Fruit fly (Drosophila melanogaster) whole organism, embryonic: ENCODE measurements around the gene loqs.
A peak's percentile ranks its signal among the peaks of the same experiment; 100 is the strongest.

ENCODE experiments used
- Atf-2 ChIP-seq: fragments of 200-800 bp; sonication (Bioruptor generic); optimal IDR thresholded peaks from 2 replicates; lab custom pipeline; 2016; ENCODE audit warnings: missing biosample characterization, missing genetic modification characterization
- Atf6 ChIP-seq: fragments of 200-800 bp; sonication (Bioruptor generic); IDR thresholded peaks from 2 replicates; pipeline ENCODE4 v1.3.6; 2022; ENCODE audit warnings: missing biosample characterization, missing genetic modification characterization
- B-H2 ChIP-seq: fragments of 200-800 bp; sonication (Bioruptor generic); optimal IDR thresholded peaks from 2 replicates; lab custom pipeline; 2018; ENCODE audit warnings: missing biosample characterization, mild to moderate bottlenecking, missing genetic modification characterization
- Bteb2 ChIP-seq: fragments of 200-800 bp; sonication (Bioruptor generic); optimal IDR thresholded peaks from 2 replicates; lab custom pipeline; 2016; ENCODE audit warnings: missing biosample characterization, missing genetic modification characterization
- CG10274 ChIP-seq: fragments of 200-800 bp; sonication (Bioruptor generic); optimal IDR thresholded peaks from 3 replicates; lab custom pipeline; 2017; ENCODE audit warnings: missing biosample characterization, mild to moderate bottlenecking, missing genetic modification characterization
- CG10462 ChIP-seq: fragments of 200-800 bp; sonication (Bioruptor generic); optimal IDR thresholded peaks from 2 replicates; lab custom pipeline; 2016; ENCODE audit warnings: missing biosample characterization, missing genetic modification characterization
- CG10959 ChIP-seq: fragments of 200-800 bp; sonication (Bioruptor generic); IDR thresholded peaks from 2 replicates; pipeline ENCODE4 v1.3.6; 2022; ENCODE audit warnings: missing biosample characterization, missing genetic modification characterization
- CG11723 ChIP-seq: fragments of 200-800 bp; sonication (Bioruptor generic); optimal IDR thresholded peaks from 2 replicates; lab custom pipeline; 2017; ENCODE audit warnings: missing biosample characterization, mild to moderate bottlenecking, missing genetic modification characterization
- CG12299 ChIP-seq: fragments of 200-800 bp; sonication (Bioruptor generic); optimal IDR thresholded peaks from 2 replicates; lab custom pipeline; 2018; ENCODE audit warnings: missing biosample characterization, mild to moderate bottlenecking, missing genetic modification characterization
- CG14441 ChIP-seq: fragments of 200-800 bp; sonication (Bioruptor generic); IDR thresholded peaks from 2 replicates; pipeline ENCODE4 v1.3.6; 2022; ENCODE audit warnings: missing biosample characterization, missing genetic modification characterization
- CG14710 ChIP-seq: fragments of 200-800 bp; sonication (Bioruptor generic); optimal IDR thresholded peaks from 3 replicates; lab custom pipeline; 2019; ENCODE audit warnings: missing biosample characterization, mild to moderate bottlenecking, missing genetic modification characterization, moderate library complexity
- CG17568 ChIP-seq: fragments of 200-800 bp; sonication (Bioruptor generic); optimal IDR thresholded peaks from 2 replicates; lab custom pipeline; 2018; ENCODE audit warnings: missing biosample characterization, mild to moderate bottlenecking, missing genetic modification characterization, moderate library complexity
- CG2712 ChIP-seq: fragments of 200-800 bp; optimal IDR thresholded peaks from 3 replicates; lab custom pipeline; 2019; ENCODE audit warnings: missing biosample characterization, mild to moderate bottlenecking, missing genetic modification characterization, moderate library complexity
- CG31441 ChIP-seq: fragments of 200-800 bp; sonication (Bioruptor generic); IDR thresholded peaks from 2 replicates; pipeline ENCODE4 v1.3.6; 2022; ENCODE audit warnings: missing biosample characterization, missing genetic modification characterization
- CG34376 ChIP-seq: fragments of 200-800 bp; sonication (Bioruptor generic); optimal IDR thresholded peaks from 2 replicates; lab custom pipeline; 2018; ENCODE audit warnings: missing biosample characterization, mild to moderate bottlenecking, missing genetic modification characterization
- CG42726 ChIP-seq: fragments of 200-800 bp; sonication (Bioruptor generic); IDR thresholded peaks from 2 replicates; pipeline ENCODE4 v1.3.6; 2022; ENCODE audit warnings: missing biosample characterization, missing genetic modification characterization; ENCODE audit not compliant: partially characterized antibody
- CG4730 ChIP-seq: fragments of 200-800 bp; sonication (Bioruptor generic); IDR thresholded peaks from 2 replicates; pipeline ENCODE4 v1.3.6; 2022; ENCODE audit warnings: missing biosample characterization, missing genetic modification characterization
- CG5180 ChIP-seq: fragments of 200-800 bp; sonication (Bioruptor generic); optimal IDR thresholded peaks from 3 replicates; lab custom pipeline; 2017; ENCODE audit warnings: missing biosample characterization, missing genetic modification characterization, mild to moderate bottlenecking, moderate library complexity, missing genetic modification reagents
- CG5245 ChIP-seq: fragments of 200-800 bp; sonication (Bioruptor generic); optimal IDR thresholded peaks from 3 replicates; lab custom pipeline; 2016; ENCODE audit warnings: missing biosample characterization, missing genetic modification characterization
- CG8924 ChIP-seq: fragments of 200-800 bp; optimal IDR thresholded peaks from 3 replicates; lab custom pipeline; 2019; ENCODE audit warnings: missing biosample characterization, mild to moderate bottlenecking, missing genetic modification characterization, moderate library complexity
- Deaf1 ChIP-seq: fragments of 200-800 bp; optimal IDR thresholded peaks from 3 replicates; lab custom pipeline; 2019; ENCODE audit warnings: missing biosample characterization, mild to moderate bottlenecking, missing genetic modification characterization, moderate library complexity
- E2f1 ChIP-seq: fragments of 200-800 bp; sonication (Bioruptor generic); IDR thresholded peaks from 2 replicates; pipeline ENCODE4 v1.3.6; 2022; ENCODE audit warnings: missing biosample characterization, missing genetic modification characterization
- Fer2 ChIP-seq: fragments of 200-800 bp; sonication (Bioruptor generic); optimal IDR thresholded peaks from 2 replicates; lab custom pipeline; 2018; ENCODE audit warnings: missing biosample characterization, mild to moderate bottlenecking, missing genetic modification characterization, moderate library complexity
- GATAe ChIP-seq: fragments of 200-800 bp; sonication (Bioruptor generic); conservative IDR thresholded peaks from 2 replicates; pipeline ENCODE4 v1.3.6; 2022; ENCODE audit warnings: missing biosample characterization, missing genetic modification characterization
- Hmr ChIP-seq: fragments of 200-800 bp; sonication (Bioruptor generic); optimal IDR thresholded peaks from 3 replicates; lab custom pipeline; 2017; ENCODE audit warnings: mild to moderate bottlenecking, missing biosample characterization, missing genetic modification reagents, missing genetic modification characterization
- Hr51 ChIP-seq, 2 experiments: fragments of 200-800 bp; sonication (Bioruptor generic); optimal IDR thresholded peaks; 2 replicates in 1 of 2; 3 replicates in 1 of 2; lab custom pipeline; 2016 to 2018; ENCODE audit warnings: missing biosample characterization in 2 of 2, missing genetic modification characterization in 2 of 2, mild to moderate bottlenecking in 1 of 2, moderate library complexity in 1 of 2
- Jarid2 ChIP-seq: fragments of 200-800 bp; sonication (Bioruptor generic); optimal IDR thresholded peaks from 3 replicates; lab custom pipeline; 2017; ENCODE audit warnings: mild to moderate bottlenecking, missing biosample characterization, missing genetic modification reagents, missing genetic modification characterization
- NK7.1 ChIP-seq: fragments of 200-800 bp; sonication (Bioruptor generic); optimal IDR thresholded peaks from 3 replicates; lab custom pipeline; 2016; ENCODE audit warnings: missing biosample characterization, missing genetic modification characterization
- Sin3A ChIP-seq: fragments of >200 bp; optimal IDR thresholded peaks from 2 replicates; lab custom pipeline; 2018
- ase ChIP-seq: fragments of 200-800 bp; sonication (Bioruptor generic); IDR thresholded peaks from 3 replicates; pipeline ENCODE4 v1.3.6; 2022; ENCODE audit warnings: missing biosample characterization, missing genetic modification characterization
- bigmax ChIP-seq: fragments of 200-800 bp; sonication (Bioruptor generic); optimal IDR thresholded peaks from 2 replicates; lab custom pipeline; 2018; ENCODE audit warnings: missing biosample characterization, mild to moderate bottlenecking, missing genetic modification characterization
- croc ChIP-seq: fragments of 200-800 bp; sonication (Bioruptor generic); conservative IDR thresholded peaks from 3 replicates; pipeline ENCODE4 v1.3.6; 2022; ENCODE audit warnings: missing biosample characterization, missing genetic modification characterization
- crp ChIP-seq, 2 experiments: fragments of 200-800 bp; sonication (Bioruptor generic); optimal IDR thresholded peaks; 2 replicates in 1 of 2; 3 replicates in 1 of 2; lab custom pipeline; 2017; ENCODE audit warnings: missing biosample characterization in 2 of 2, missing genetic modification characterization in 2 of 2, mild to moderate bottlenecking in 1 of 2, moderate library complexity in 1 of 2
- dmrt11E ChIP-seq: fragments of 200-800 bp; sonication (Bioruptor generic); optimal IDR thresholded peaks from 3 replicates; lab custom pipeline; 2018; ENCODE audit warnings: missing biosample characterization, mild to moderate bottlenecking, missing genetic modification characterization, moderate library complexity
- ems ChIP-seq: fragments of 200-800 bp; sonication (Bioruptor generic); optimal IDR thresholded peaks from 3 replicates; lab custom pipeline; 2016; ENCODE audit warnings: missing biosample characterization, missing genetic modification characterization
- her ChIP-seq: fragments of 200-800 bp; sonication (Bioruptor generic); optimal IDR thresholded peaks from 2 replicates; lab custom pipeline; 2016; ENCODE audit warnings: missing biosample characterization, missing genetic modification characterization
- jigr1 ChIP-seq: fragments of 200-800 bp; sonication (Bioruptor generic); IDR thresholded peaks from 3 replicates; pipeline ENCODE4 v1.3.6; 2022; ENCODE audit warnings: missing biosample characterization, missing genetic modification characterization
- luna ChIP-seq: fragments of 200-800 bp; sonication (Bioruptor generic); optimal IDR thresholded peaks from 2 replicates; lab custom pipeline; 2016; ENCODE audit warnings: missing biosample characterization, missing genetic modification characterization
- maf-S ChIP-seq: fragments of 200-800 bp; sonication (Bioruptor generic); optimal IDR thresholded peaks from 2 replicates; lab custom pipeline; 2016; ENCODE audit warnings: missing biosample characterization, missing genetic modification characterization
- nerfin-2 ChIP-seq: fragments of 200-800 bp; sonication (Bioruptor generic); IDR thresholded peaks from 2 replicates; pipeline ENCODE4 v1.3.6; 2022; ENCODE audit warnings: missing biosample characterization, missing genetic modification characterization; ENCODE audit not compliant: partially characterized antibody
- peb ChIP-seq: fragments of 200-800 bp; sonication (Bioruptor generic); IDR thresholded peaks from 2 replicates; pipeline ENCODE4 v1.3.6; 2022; ENCODE audit warnings: missing biosample characterization, missing genetic modification characterization
- sisA ChIP-seq: fragments of 200-800 bp; sonication (Bioruptor generic); IDR thresholded peaks from 2 replicates; pipeline ENCODE4 v1.3.6; 2022; ENCODE audit warnings: missing biosample characterization, missing genetic modification characterization
- tll ChIP-seq, 2 experiments: fragments of 200-800 bp in 1 of 2; fragments of >200 bp in 1 of 2; sonication (Bioruptor generic) in 1 of 2; optimal IDR thresholded peaks; 2 replicates each; lab custom pipeline; 2017 to 2019; ENCODE audit warnings: missing biosample characterization in 2 of 2, missing genetic modification characterization in 2 of 2, mild to moderate bottlenecking in 1 of 2, moderate library complexity in 1 of 2
- trem ChIP-seq: fragments of 200-800 bp; optimal IDR thresholded peaks from 3 replicates; lab custom pipeline; 2019; ENCODE audit warnings: missing biosample characterization, mild to moderate bottlenecking, missing genetic modification characterization, moderate library complexity
- trh ChIP-seq: fragments of 200-800 bp; sonication (Bioruptor generic); optimal IDR thresholded peaks from 2 replicates; lab custom pipeline; 2016; ENCODE audit warnings: missing biosample characterization, missing genetic modification characterization
- twi ChIP-seq: fragments of 200-800 bp; optimal IDR thresholded peaks from 2 replicates; lab custom pipeline; 2019; ENCODE audit warnings: missing biosample characterization, mild to moderate bottlenecking, missing genetic modification characterization, moderate library complexity
- unc-4 ChIP-seq: fragments of 200-800 bp; sonication (Bioruptor generic); IDR thresholded peaks from 2 replicates; pipeline ENCODE4 v1.3.6; 2022; ENCODE audit warnings: missing biosample characterization, missing genetic modification characterization; ENCODE audit not compliant: partially characterized antibody
- z ChIP-seq: fragments of 200-800 bp; sonication (Bioruptor generic); IDR thresholded peaks from 3 replicates; pipeline ENCODE4 v1.3.6; 2022; ENCODE audit warnings: missing biosample characterization, missing genetic modification characterization
- zen ChIP-seq: fragments of 200-800 bp; sonication (Bioruptor generic); optimal IDR thresholded peaks from 3 replicates; lab custom pipeline; 2018; ENCODE audit warnings: missing biosample characterization, mild to moderate bottlenecking, missing genetic modification characterization, moderate library complexity
- zfh1 ChIP-seq: fragments of 200-800 bp; sonication (Bioruptor generic); IDR thresholded peaks from 3 replicates; pipeline ENCODE4 v1.3.6; 2022; ENCODE audit warnings: missing biosample characterization, missing genetic modification characterization

The loqs gene

dm6 chr2L:13387255-13387654 lies 4.8 kb downstream of the loqs start, which contains the start of the genes Ing5 and CG7099 (continued):
- TF ChIP-seq NK7.1 (GFP tag; lab: Kevin White, UChicago) = peak; percentile 59
- TF ChIP-seq CG42726 (GFP tag; lab: Robert Waterston, UW) = 0 out of 2 replicates have a peak, but pooled peaks have one; percentile 48
- peak; percentile 97 for TF ChIP-seq zen (tag; lab: Kevin White, UChicago)
- TF ChIP-seq zfh1 (GFP tag; lab: Robert Waterston, UW) = peak; percentile 97
- peak; percentile 94 for TF ChIP-seq croc
- TF ChIP-seq CG8924 (tag; lab: Kevin White, UChicago) = peak; percentile 95
- peak; percentile 95 for TF ChIP-seq trem (tag; lab: Kevin White, UChicago)
- peak; percentile 60 for TF ChIP-seq unc-4 (GFP tag; lab: Robert Waterston, UW)
- TF ChIP-seq B-H2 (GFP tag; lab: Kevin White, UChicago) = peak; percentile 96
- peak; percentile 91 for TF ChIP-seq maf-S (GFP tag; lab: Kevin White, UChicago)
- TF ChIP-seq CG4730 (GFP tag; lab: Robert Waterston, UW) = peak; percentile 97
- peak; percentile 98 for TF ChIP-seq CG14441 (GFP tag; lab: Robert Waterston, UW)
- peak; percentile 95 for TF ChIP-seq CG5245 (GFP tag; lab: Kevin White, UChicago)
- TF ChIP-seq Hmr (GFP tag; lab: Kevin White, UChicago) = peak; percentile 94
- TF ChIP-seq ems (GFP tag; lab: Kevin White, UChicago) = peak; percentile 95
- TF ChIP-seq Hr51 (GFP tag; optimal IDR thresholded peaks at IDR 0.05; lab: Kevin White, UChicago) = peak; percentile 95 to 96
- TF ChIP-seq E2f1 (GFP tag; lab: Robert Waterston, UW) = peak; percentile 96
- no peak for TF ChIP-seq Jarid2 (GFP tag; lab: Kevin White, UChicago)
- TF ChIP-seq ase (GFP tag; lab: Robert Waterston, UW) = peak; percentile 96
- TF ChIP-seq CG17568 = peak; percentile 91
- peak; percentile 92 for TF ChIP-seq GATAe (GFP tag; lab: Robert Waterston, UW)
- peak; percentile 74 for TF ChIP-seq CG10274 (GFP tag; lab: Kevin White, UChicago)
- peak; percentile 54 for TF ChIP-seq luna (GFP tag; lab: Kevin White, UChicago)
- TF ChIP-seq jigr1 (GFP tag; lab: Robert Waterston, UW) = peak; percentile 94
- peak; percentile 93 for TF ChIP-seq CG12299 (tag; lab: Kevin White, UChicago)
- peak; percentile 92 for TF ChIP-seq trh (GFP tag; lab: Kevin White, UChicago)
- TF ChIP-seq CG34376 (GFP tag; lab: Kevin White, UChicago) = peak; percentile 88
- TF ChIP-seq CG10959 (GFP tag; lab: Robert Waterston, UW) = peak; percentile 94
- TF ChIP-seq her = peak; percentile 69
- TF ChIP-seq CG31441 (GFP tag; lab: Robert Waterston, UW) = peak; percentile 98
- TF ChIP-seq Atf6 = peak; percentile 96
- peak; percentile 93 for TF ChIP-seq twi (tag; lab: Kevin White, UChicago)
- peak; percentile 70 to 88 for TF ChIP-seq crp (GFP tag; optimal IDR thresholded peaks at IDR 0.05; lab: Kevin White, UChicago)
- TF ChIP-seq dmrt11E (tag; lab: Kevin White, UChicago) = peak; percentile 96
- no peak for TF ChIP-seq CG5180 (GFP tag; lab: Kevin White, UChicago)
- TF ChIP-seq Deaf1 = no peak
- TF ChIP-seq Bteb2 (GFP tag; lab: Kevin White, UChicago) = peak; percentile 91
- peak; percentile 94 for TF ChIP-seq peb (GFP tag; lab: Robert Waterston, UW)
- peak in 1 of 2 experiments; percentile 43 for TF ChIP-seq tll (GFP tag; optimal IDR thresholded peaks at IDR 0.05; lab: Kevin White, UChicago)
- TF ChIP-seq z (GFP tag; lab: Robert Waterston, UW) = peak; percentile 49; the same call in 1 of the 3 replicates
- peak; percentile 97 for TF ChIP-seq sisA (GFP tag; lab: Robert Waterston, UW)
- TF ChIP-seq CG10462 (GFP tag; lab: Kevin White, UChicago) = peak; percentile 95
- TF ChIP-seq bigmax (GFP tag; lab: Kevin White, UChicago) = peak; percentile 75
- TF ChIP-seq Sin3A (lab: Kevin White, UChicago) = no peak
- peak; percentile 71 for TF ChIP-seq nerfin-2 (GFP tag; lab: Robert Waterston, UW)
- peak; percentile 96 for TF ChIP-seq CG14710
- peak; percentile 95 for TF ChIP-seq Fer2 (tag; lab: Kevin White, UChicago)
- TF ChIP-seq Atf-2 = peak; percentile 83
- TF ChIP-seq CG11723 (GFP tag; lab: Kevin White, UChicago) = peak; percentile 89
- peak; percentile 97 for TF ChIP-seq CG2712 (tag; lab: Kevin White, UChicago)
